Worm (Caenorhabditis elegans) whole organism, L4 larva: ENCODE measurements around the gene sftb-6.

Experiments used
- D1046.2 ChIP-seq: fragments of 200-800 bp; sonication (Bioruptor generic); IDR thresholded peaks from 2 replicates; pipeline ENCODE4 v1.3.6; 2022; ENCODE audit warnings: missing genetic modification characterization, missing compliant biosample characterization
- F26F4.8 ChIP-seq: fragments of 200-800 bp; sonication (Bioruptor generic); conservative IDR thresholded peaks from 2 replicates; pipeline ENCODE4 v1.3.6; 2022; ENCODE audit warnings: missing genetic modification characterization, missing compliant biosample characterization
- F49E8.2 ChIP-seq: sonication (generic microtip); optimal IDR thresholded peaks from 2 replicates; lab custom pipeline; 2016; ENCODE audit warnings: missing compliant biosample characterization, mild to moderate bottlenecking, missing genetic modification characterization, borderline replicate concordance
- Y48G9A.11 ChIP-seq: fragments of 200-800 bp; sonication (Bioruptor generic); IDR thresholded peaks from 2 replicates; pipeline ENCODE4 v1.3.6; 2022; ENCODE audit warnings: missing genetic modification reagents, missing genetic modification characterization, missing compliant biosample characterization
- Y5F2A.4 ChIP-seq: fragments of 200-800 bp; sonication (Bioruptor generic); optimal IDR thresholded peaks from 2 replicates; lab custom pipeline; 2018; ENCODE audit warnings: mild to moderate bottlenecking, missing genetic modification characterization, missing compliant biosample characterization
- ZK337.2 ChIP-seq: fragments of 200-800 bp; sonication (Bioruptor generic); IDR thresholded peaks from 2 replicates; pipeline ENCODE4 v1.3.6; 2022; ENCODE audit warnings: missing genetic modification reagents, missing genetic modification characterization, missing compliant biosample characterization
- arid-1 ChIP-seq: fragments of 200-800 bp; sonication (Bioruptor generic); conservative IDR thresholded peaks from 2 replicates; pipeline ENCODE4 v1.3.6; 2022; ENCODE audit warnings: missing genetic modification reagents, missing genetic modification characterization, missing compliant biosample characterization
- ceh-32 ChIP-seq: sonication (generic microtip); optimal IDR thresholded peaks from 2 replicates; lab custom pipeline; 2016; ENCODE audit warnings: mild to moderate bottlenecking, missing genetic modification characterization, missing compliant biosample characterization; ENCODE audit not compliant: poor library complexity
- ceh-44 ChIP-seq: fragments of 200-800 bp; sonication (Bioruptor generic); IDR thresholded peaks from 2 replicates; pipeline ENCODE4 v1.3.6; 2022; ENCODE audit warnings: missing genetic modification reagents, missing genetic modification characterization, missing compliant biosample characterization
- ceh-62 ChIP-seq: sonication (generic microtip); optimal IDR thresholded peaks from 2 replicates; lab custom pipeline; 2017; ENCODE audit warnings: missing biosample characterization, missing genetic modification characterization
- daf-12 ChIP-seq: fragments of 150-350 bp; optimal IDR thresholded peaks from 2 replicates; lab custom pipeline; 2014; ENCODE audit warnings: missing biosample characterization, missing genetic modification reagents, missing genetic modification characterization
- dmd-6 ChIP-seq: fragments of 200-800 bp; sonication (Bioruptor generic); IDR thresholded peaks from 2 replicates; pipeline ENCODE4 v1.3.6; 2022; ENCODE audit warnings: missing genetic modification reagents, missing genetic modification characterization, missing compliant biosample characterization
- dmd-8 ChIP-seq: fragments of 200-800 bp; sonication (Bioruptor generic); IDR thresholded peaks from 2 replicates; pipeline ENCODE4 v1.3.6; 2022; ENCODE audit warnings: missing genetic modification characterization, missing compliant biosample characterization
- dpl-1 ChIP-seq: fragments of 150-350 bp; optimal IDR thresholded peaks from 2 replicates; lab custom pipeline; 2014; ENCODE audit warnings: missing biosample characterization, missing genetic modification reagents, missing genetic modification characterization
- duxl-1 ChIP-seq: sonication (generic microtip); optimal IDR thresholded peaks from 2 replicates; lab custom pipeline; 2016; ENCODE audit warnings: mild to moderate bottlenecking, missing genetic modification characterization, moderate library complexity, missing compliant biosample characterization; ENCODE audit not compliant: poor library complexity
- egl-27 ChIP-seq: sonication (generic microtip); optimal IDR thresholded peaks from 3 replicates; lab custom pipeline; 2017; ENCODE audit warnings: missing biosample characterization, missing genetic modification reagents, missing genetic modification characterization
- egl-43 ChIP-seq: fragments of 200-800 bp; sonication (Bioruptor generic); IDR thresholded peaks from 2 replicates; pipeline ENCODE4 v1.3.6; 2022; ENCODE audit warnings: missing genetic modification reagents, missing genetic modification characterization, missing compliant biosample characterization
- hlh-11 ChIP-seq: fragments of 200-800 bp; sonication (Bioruptor generic); optimal IDR thresholded peaks from 2 replicates; lab custom pipeline; 2018; ENCODE audit warnings: mild to moderate bottlenecking, missing genetic modification characterization, missing compliant biosample characterization
- hlh-30 ChIP-seq: sonication (generic microtip); optimal IDR thresholded peaks from 2 replicates; lab custom pipeline; 2017; ENCODE audit warnings: antibody characterized with exemption, mild to moderate bottlenecking, missing genetic modification characterization, missing compliant biosample characterization; ENCODE audit not compliant: insufficient read depth
- lir-3 ChIP-seq: sonication (generic microtip); optimal IDR thresholded peaks from 2 replicates; lab custom pipeline; 2016; ENCODE audit warnings: mild to moderate bottlenecking, missing genetic modification characterization, missing compliant biosample characterization
- lsy-2 ChIP-seq, 2 experiments: fragments of 150-350 bp in 1 of 2; sonication (generic microtip) in 1 of 2; optimal IDR thresholded peaks; 2 replicates each; lab custom pipeline; 2014 to 2017; ENCODE audit warnings: missing biosample characterization in 2 of 2, missing genetic modification characterization in 2 of 2
- madf-5 ChIP-seq, 2 experiments: fragments of 200-800 bp; sonication (Bioruptor generic); IDR thresholded peaks; 2 replicates each; pipeline ENCODE4 v1.3.6; 2022; ENCODE audit warnings: missing compliant biosample characterization in 2 of 2, missing genetic modification characterization in 2 of 2
- mes-2 ChIP-seq: sonication (generic microtip); optimal IDR thresholded peaks from 2 replicates; lab custom pipeline; 2016; ENCODE audit warnings: missing genotype, mild to moderate bottlenecking, missing genetic modification characterization, missing compliant biosample characterization; ENCODE audit not compliant: poor library complexity, severe bottlenecking
- nhr-25 ChIP-seq: sonication (generic microtip); optimal IDR thresholded peaks from 2 replicates; lab custom pipeline; 2017; ENCODE audit warnings: missing genetic modification characterization, mild to moderate bottlenecking, missing compliant biosample characterization, antibody characterized with exemption, moderate library complexity, borderline replicate concordance; ENCODE audit not compliant: insufficient read depth
- nhr-28 ChIP-seq: fragments of 150-350 bp; optimal IDR thresholded peaks from 2 replicates; lab custom pipeline; 2014; ENCODE audit warnings: missing biosample characterization, missing genetic modification characterization
- nhr-41 ChIP-seq: fragments of 200-800 bp; sonication (Bioruptor generic); IDR thresholded peaks from 2 replicates; pipeline ENCODE4 v1.3.6; 2022; ENCODE audit warnings: missing genetic modification reagents, missing genetic modification characterization, missing compliant biosample characterization
- php-3 ChIP-seq: fragments of 200-800 bp; sonication (Bioruptor generic); IDR thresholded peaks from 2 replicates; pipeline ENCODE4 v1.3.6; 2022; ENCODE audit warnings: missing genetic modification reagents, missing genetic modification characterization, missing compliant biosample characterization
- sdz-12 ChIP-seq: fragments of 200-800 bp; sonication (Bioruptor generic); optimal IDR thresholded peaks from 2 replicates; lab custom pipeline; 2018; ENCODE audit warnings: mild to moderate bottlenecking, missing genetic modification characterization, missing compliant biosample characterization
- skn-1 ChIP-seq: fragments of 150-350 bp; optimal IDR thresholded peaks from 2 replicates; lab custom pipeline; 2014; ENCODE audit warnings: missing biosample characterization, missing genetic modification characterization
- unc-62 ChIP-seq, 3 experiments: fragments of 150-350 bp in 1 of 3; sonication (generic microtip); optimal IDR thresholded peaks in 2 of 3; peaks in 1 of 3; 1 replicate in 1 of 3; 2 replicates in 2 of 3; lab custom pipeline; 2014 to 2017; ENCODE audit warnings: missing biosample characterization in 3 of 3, missing genetic modification characterization in 3 of 3, missing genetic modification reagents in 3 of 3, missing genotype in 1 of 3
- ztf-7 ChIP-seq: fragments of 150-350 bp; optimal IDR thresholded peaks from 2 replicates; lab custom pipeline; 2014; ENCODE audit warnings: missing biosample characterization, missing genetic modification characterization

The sftb-6 gene

ce11 chrII:51352-51751 lies 46.9 kb upstream of the sftb-6 start, which contains the start of gene sptl-1:
sptl-1 (plus strand) TSS chrII:51652.
- TF ChIP-seq mes-2 (tag; lab: Kevin White, UChicago) (peak; percentile 7), nhr-25 (tag; lab: Kevin White, UChicago) (no peak)

- TF ChIP-seq skn-1 (no peak), hlh-30 (tag; lab: Kevin White, UChicago) (peak; percentile 33)
- TF ChIP-seq, all 104 proteins: peak for 1
These were observed 43.0 kb upstream of the sftb-6 start, which contains the start of gene tre-5 for ce11 chrII:55204-55603. tre-5 (minus strand) TSS chrII:55304.

- TF ChIP-seq lsy-2 (tag; optimal IDR thresholded peaks at IDR 0.05; lab: Kevin White, UChicago) (no peak), egl-27 (tag; lab: Kevin White, UChicago) (no peak), ZK337.2 (GFP tag; lab: Robert Waterston, UW) (no peak), dpl-1 (GFP tag; lab: Kevin White, UChicago) (no peak), nhr-41 (no peak), D1046.2 (GFP tag; lab: Robert Waterston, UW) (no peak), ztf-7 (tag; lab: Kevin White, UChicago) (no peak), sdz-12 (GFP tag; lab: Kevin White, UChicago) (no peak), arid-1 (no peak), duxl-1 (no peak)
These were observed 40.8 kb upstream of the sftb-6 start, which contains the start of gene ascc-1 for ce11 chrII:57370-57769. ascc-1 (plus strand) TSS chrII:57670.

ce11 chrII:57873-58272 lies 40.3 kb upstream of the sftb-6 start:
- TF ChIP-seq skn-1, result no peak
- 0 out of 2 replicates have a peak, but pooled peaks have one; percentile 9 for TF ChIP-seq dmd-8
- TF ChIP-seq madf-5 (GFP tag; IDR thresholded peaks at IDR 0.05; lab: Robert Waterston, UW), result no peak
- peak in 1 of 2 experiments; percentile 78 for TF ChIP-seq unc-62 (GFP tag; optimal IDR thresholded peaks at IDR 0.05 in 1 of 2; lab: Kevin White, UChicago)
- TF ChIP-seq unc-62 (tag; optimal IDR thresholded peaks at IDR 0.05; lab: Kevin White, UChicago), result no peak
- 0 out of 2 replicates have a peak, but pooled peaks have one; percentile 3 for TF ChIP-seq dmd-6 (GFP tag; lab: Robert Waterston, UW)

ce11 chrII:60049-60448 lies 38.2 kb upstream of the sftb-6 start:
- TF ChIP-seq ceh-44 (GFP tag; lab: Robert Waterston, UW) (no peak), hlh-11 (tag; lab: Kevin White, UChicago) (peak; percentile 22), ceh-32 (tag; lab: Kevin White, UChicago) (no peak), hlh-30 (tag; lab: Kevin White, UChicago) (peak; percentile 47), ceh-62 (tag; lab: Kevin White, UChicago) (no peak), nhr-28 (peak; percentile 26)

- no peak for TF ChIP-seq lir-3 (tag; lab: Kevin White, UChicago)
- TF ChIP-seq F49E8.2 (tag; lab: Kevin White, UChicago), result no peak
- no peak for TF ChIP-seq daf-12 (tag; lab: Kevin White, UChicago)
- TF ChIP-seq php-3 (GFP tag; lab: Robert Waterston, UW), result no peak
- TF ChIP-seq F26F4.8, result no peak
- no peak for TF ChIP-seq nhr-25 (tag; lab: Kevin White, UChicago)
- TF ChIP-seq skn-1, result no peak
- no peak for TF ChIP-seq Y5F2A.4 (GFP tag; lab: Kevin White, UChicago)
- TF ChIP-seq Y48G9A.11 (GFP tag; lab: Robert Waterston, UW), result no peak
- TF ChIP-seq egl-43 (GFP tag; lab: Robert Waterston, UW), result no peak
These were observed 37.2 kb upstream of the sftb-6 start, which contains the start of gene C23H3.2 for ce11 chrII:61013-61412. C23H3.2 (plus strand) TSS chrII:61313.
